Fruit fly (Drosophila melanogaster) whole organism: Measurements from ENCODE around the gene CG17211.

ENCODE experiments used
- EcR ChIP-seq, 2 experiments: fragments of >200 bp; optimal IDR thresholded peaks; 2 replicates each; lab custom pipeline; 2017; ENCODE audit warnings: missing biosample characterization in 2 of 2, missing genetic modification characterization in 2 of 2, missing genetic modification reagents in 2 of 2
- psq ChIP-seq: fragments of >200 bp; optimal IDR thresholded peaks from 2 replicates; lab custom pipeline; 2017
- usp ChIP-seq: fragments of >200 bp; optimal IDR thresholded peaks from 2 replicates; lab custom pipeline; 2017; ENCODE audit warnings: missing biosample characterization, missing genetic modification characterization, mixed read lengths

DNA sequence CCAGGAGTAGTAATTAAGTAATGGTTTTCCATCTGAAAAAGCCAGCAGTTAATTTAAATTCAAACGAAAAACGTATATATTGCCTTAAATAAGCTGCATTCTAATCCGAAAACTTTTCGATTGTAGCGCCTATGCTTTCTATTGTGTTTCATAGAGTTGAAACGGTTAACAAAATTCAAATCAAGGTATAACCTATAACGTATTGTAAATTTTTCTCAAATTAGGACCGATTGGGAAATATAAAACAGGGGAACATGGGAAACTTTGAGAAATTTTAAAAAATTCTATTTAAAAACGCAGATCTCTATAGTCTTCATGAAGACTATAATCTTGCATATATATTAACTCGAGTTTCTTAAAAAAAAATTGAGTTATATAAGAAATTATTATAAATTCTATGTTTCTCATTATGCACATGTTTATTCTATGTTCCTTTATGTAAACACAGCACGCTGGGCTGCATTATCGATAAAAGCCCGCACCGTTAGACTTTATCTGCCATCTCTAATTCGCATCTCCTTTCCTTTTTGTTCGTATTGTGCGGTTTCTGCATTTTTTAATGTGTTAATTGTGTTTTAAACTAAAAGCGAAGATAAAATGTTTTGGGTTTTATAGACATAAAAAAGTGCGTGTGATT lies 60.5 kb downstream of the CG17211 start, which contains the start of gene bru1:
- TF ChIP-seq usp (GFP tag; lab: Kevin White, UChicago): no peak
- TF ChIP-seq psq (lab: Kevin White, UChicago): no peak
- TF ChIP-seq EcR (GFP tag; optimal IDR thresholded peaks at IDR 0.05; lab: Kevin White, UChicago): no peak
